Fruit fly (Drosophila melanogaster): Measurements from ENCODE around the gene ppk31.

The ppk31 gene

DNA sequence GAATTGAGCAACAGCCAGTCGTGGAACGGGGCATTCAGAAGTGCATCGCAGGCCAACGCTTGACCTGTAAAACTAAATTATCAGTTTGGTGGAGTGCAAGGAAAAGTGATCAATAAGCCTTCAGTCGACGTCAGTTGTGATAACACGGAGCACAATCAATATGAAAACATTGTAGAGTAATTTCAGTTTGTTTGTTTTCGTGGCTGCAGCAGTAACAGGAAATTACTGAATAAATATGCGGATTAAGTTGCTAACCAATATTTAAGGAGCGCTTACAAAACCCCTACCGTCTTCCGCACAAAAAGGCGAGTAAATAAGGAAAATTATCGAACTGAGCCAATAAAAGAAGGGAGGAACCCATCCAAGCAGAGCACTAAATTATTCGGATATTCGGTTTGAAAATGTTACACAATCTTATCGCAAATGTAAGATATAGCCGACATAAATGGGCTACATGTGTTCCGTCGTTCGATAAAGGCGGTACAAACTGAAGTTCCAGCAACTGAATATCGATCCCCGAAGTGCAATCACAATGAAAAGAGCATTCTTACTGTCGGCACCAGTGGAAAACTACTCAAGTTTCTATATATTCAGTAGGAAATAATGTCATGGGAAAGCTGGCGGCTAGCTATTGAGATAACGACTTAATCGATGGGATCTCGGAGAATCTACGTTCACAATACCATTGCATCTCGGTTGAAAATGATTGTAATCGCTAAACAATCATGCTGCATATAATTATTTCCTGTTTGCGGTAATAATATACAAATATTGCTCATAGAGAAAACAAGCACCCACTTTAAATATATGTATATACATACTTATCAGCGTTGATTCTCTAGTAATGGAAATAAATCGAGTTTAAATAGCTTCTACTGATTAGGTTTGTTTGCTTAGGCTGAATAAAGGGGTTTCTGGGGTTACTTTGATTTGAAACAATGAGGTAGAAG is 27.0 kb upstream of the ppk31 start (continued):
- TF ChIP-seq Eip74EF (GFP tag; optimal IDR thresholded peaks at IDR 0.05) (peak in 1 of 2 experiments; percentile 73), H15 (GFP tag; IDR thresholded peaks at IDR 0.05) (no peak), Hey (tag; optimal IDR thresholded peaks at IDR 0.05) (no peak), Atf-2 (GFP tag; optimal IDR thresholded peaks at IDR 0.05) (peak; percentile 58), HLH54F (GFP tag; optimal IDR thresholded peaks at IDR 0.05) (no peak), esg (GFP tag; conservative IDR thresholded peaks at IDR 0.05) (no peak), Nf-YA (GFP tag; IDR thresholded peaks at IDR 0.05) (0 out of 2 replicates have a peak, but pooled peaks have one; percentile 24), CG9797 (GFP tag; optimal IDR thresholded peaks at IDR 0.05) (peak; percentile 1), CG2678 (tag; optimal IDR thresholded peaks at IDR 0.05) (peak; percentile 67), CG17328 (GFP tag; IDR thresholded peaks at IDR 0.05) (peak; percentile 68), CG7987 (GFP tag; optimal IDR thresholded peaks at IDR 0.05) (peak; percentile 80), Fer1 (GFP tag; optimal IDR thresholded peaks at IDR 0.05) (peak; percentile 7), CG1602 (GFP tag; optimal IDR thresholded peaks at IDR 0.05) (peak; percentile 71), CG14710 (tag; optimal IDR thresholded peaks at IDR 0.05) (peak; percentile 69), vnd (GFP tag; IDR thresholded peaks at IDR 0.05; ENCODE audit: partially characterized antibody) (no peak), CG18011 (GFP tag; optimal IDR thresholded peaks at IDR 0.05) (peak; percentile 8), sens (GFP tag) (peak; percentile 95), jigr1 (GFP tag; IDR thresholded peaks at IDR 0.05) (no peak), Dfd (GFP tag; optimal IDR thresholded peaks at IDR 0.05) (no peak), CG12219 (GFP tag; optimal IDR thresholded peaks at IDR 0.05) (peak; percentile 59), gem (tag; optimal IDR thresholded peaks at IDR 0.05) (peak; percentile 74), sna (GFP tag; IDR thresholded peaks at IDR 0.05; ENCODE audit: partially characterized antibody) (no peak), CG7271 (tag; optimal IDR thresholded peaks at IDR 0.05) (peak; percentile 52), nom (GFP tag; optimal IDR thresholded peaks at IDR 0.05) (peak; percentile 59), Xrp1 (GFP tag; IDR thresholded peaks at IDR 0.05) (peak; percentile 88), rib (GFP tag; IDR thresholded peaks at IDR 0.05) (no peak), crc (GFP tag; optimal IDR thresholded peaks at IDR 0.05) (peak; percentile 32), CG3847 (GFP tag; IDR thresholded peaks at IDR 0.05) (no peak), fd3F (GFP tag; optimal IDR thresholded peaks at IDR 0.05) (peak; percentile 62), CG2116 (GFP tag; optimal IDR thresholded peaks at IDR 0.05) (peak; percentile 55), E2f1 (GFP tag; IDR thresholded peaks at IDR 0.05) (peak; percentile 53; the same call in 1 of the 2 replicates), tna (GFP tag; IDR thresholded peaks at IDR 0.05; ENCODE audit: partially characterized antibody) (no peak), CG42726 (GFP tag; IDR thresholded peaks at IDR 0.05; ENCODE audit: partially characterized antibody) (no peak), ind (GFP tag; optimal IDR thresholded peaks at IDR 0.05) (no peak), CG9727 (GFP tag; optimal IDR thresholded peaks at IDR 0.05) (peak; percentile 88), danr (GFP tag; IDR thresholded peaks at IDR 0.05) (no peak), CG7556 (GFP tag; optimal IDR thresholded peaks at IDR 0.05) (peak; percentile 65), CG3407 (GFP tag; optimal IDR thresholded peaks at IDR 0.05) (peak; percentile 83), CG14014 (GFP tag; IDR thresholded peaks at IDR 0.05) (peak; percentile 53; the same call in 1 of the 2 replicates), CG10654 (GFP tag; optimal IDR thresholded peaks at IDR 0.05) (peak; percentile 57), CG16815 (GFP tag; optimal IDR thresholded peaks at IDR 0.05) (peak; percentile 14), Dref (GFP tag; IDR thresholded peaks at IDR 0.05) (no peak), Lpt (GFP tag; optimal IDR thresholded peaks at IDR 0.05) (no peak), CG2875 (GFP tag; optimal IDR thresholded peaks at IDR 0.05) (peak; percentile 83), Poxn (GFP tag; IDR thresholded peaks at IDR 0.05) (no peak), CG12299 (tag; optimal IDR thresholded peaks at IDR 0.05) (peak; percentile 51), Hr3 (GFP tag; optimal IDR thresholded peaks at IDR 0.05) (peak; percentile 28), CG8089 (GFP tag; optimal IDR thresholded peaks at IDR 0.05) (peak; percentile 77)
